1 fruit fly cellular context compared by ENCODE assay signal in the genomic region with DNA sequence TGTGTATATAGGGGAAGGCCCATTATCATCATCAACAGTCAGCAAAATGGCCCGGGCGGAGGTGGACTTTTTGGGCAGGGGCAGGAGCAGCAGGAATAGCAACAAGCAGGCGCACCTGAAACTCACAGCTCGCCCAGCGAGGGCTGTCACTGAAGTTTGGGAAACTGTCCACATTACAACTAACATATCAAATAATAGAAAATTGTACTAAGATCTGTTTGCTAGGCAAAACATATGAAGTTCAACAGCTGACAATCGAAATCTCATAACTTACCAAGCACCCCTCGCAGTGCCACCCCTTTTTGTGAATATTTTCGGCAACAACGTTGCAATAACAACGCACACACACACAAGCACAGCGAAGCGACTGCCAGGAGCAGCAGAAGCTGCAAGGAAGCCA.
A peak's percentile ranks its signal among the peaks of the same experiment; 100 is the strongest.
TF ChIP-seq lines count a peak whose summit lies in the region.

No protein-coding gene starts in this region.

TF ChIP-seq in whole organism, embryonic, 481 proteins besides CTCF, POLR2A, EP300 and RAD21 (continued from another document and continues in another):
- no peak for TF ChIP-seq cad (GFP tag; optimal IDR thresholded peaks at IDR 0.05; lab: Kevin White, UChicago)
- TF ChIP-seq pzg (GFP tag; optimal IDR thresholded peaks at IDR 0.05; lab: Kevin White, UChicago), result no peak
- no peak for TF ChIP-seq HLHmδ (GFP tag; optimal IDR thresholded peaks at IDR 0.05; lab: Kevin White, UChicago)
- TF ChIP-seq CG8281 (tag; optimal IDR thresholded peaks at IDR 0.05; lab: Kevin White, UChicago), result peak; percentile 34
- peak; percentile 71 to 79 for TF ChIP-seq dpn (GFP tag; optimal IDR thresholded peaks at IDR 0.05; lab: Kevin White, UChicago)
- TF ChIP-seq fd102C (GFP tag; optimal IDR thresholded peaks at IDR 0.05; lab: Kevin White, UChicago), result no peak
- peak; percentile 75 for TF ChIP-seq CG8944 (GFP tag; optimal IDR thresholded peaks at IDR 0.05; lab: Kevin White, UChicago)
- TF ChIP-seq Elba2 (GFP tag; optimal IDR thresholded peaks at IDR 0.05; lab: Kevin White, UChicago), result no peak
- peak; percentile 82 for TF ChIP-seq CG32772 (GFP tag; IDR thresholded peaks at IDR 0.05; lab: Robert Waterston, UW)
- TF ChIP-seq amos (GFP tag; IDR thresholded peaks at IDR 0.05; lab: Robert Waterston, UW; ENCODE audit: partially characterized antibody), result no peak
- no peak for TF ChIP-seq pfk (GFP tag; optimal IDR thresholded peaks at IDR 0.05; lab: Kevin White, UChicago)
- TF ChIP-seq CG10366 (GFP tag; IDR thresholded peaks at IDR 0.05; lab: Robert Waterston, UW), result peak; percentile 85
- TF ChIP-seq HLH54F (GFP tag; optimal IDR thresholded peaks at IDR 0.05; lab: Kevin White, UChicago), result peak; percentile 71
- peak; percentile 85 for TF ChIP-seq Taf1 (GFP tag; IDR thresholded peaks at IDR 0.05; lab: Robert Waterston, UW)
- TF ChIP-seq lbe (GFP tag; optimal IDR thresholded peaks at IDR 0.05; lab: Kevin White, UChicago), result no peak
- TF ChIP-seq zen2 (GFP tag; IDR thresholded peaks at IDR 0.05; lab: Robert Waterston, UW; ENCODE audit: partially characterized antibody), result no peak
- peak; percentile 15 for TF ChIP-seq Six4 (GFP tag; optimal IDR thresholded peaks at IDR 0.05; lab: Kevin White, UChicago)
- peak; percentile 64 for TF ChIP-seq az2 (GFP tag; optimal IDR thresholded peaks at IDR 0.05; lab: Kevin White, UChicago)
- TF ChIP-seq CG6654 (GFP tag; optimal IDR thresholded peaks at IDR 0.05; lab: Kevin White, UChicago), result peak; percentile 33
- peak; percentile 43 for TF ChIP-seq jing (GFP tag; optimal IDR thresholded peaks at IDR 0.05; lab: Kevin White, UChicago)
- TF ChIP-seq twi (tag; optimal IDR thresholded peaks at IDR 0.05; lab: Kevin White, UChicago), result no peak
- no peak for TF ChIP-seq CG10431 (GFP tag; optimal IDR thresholded peaks at IDR 0.05; lab: Kevin White, UChicago)
- peak; percentile 44 for TF ChIP-seq CG10979 (tag; optimal IDR thresholded peaks at IDR 0.05; lab: Kevin White, UChicago)
- TF ChIP-seq Gsc (GFP tag; IDR thresholded peaks at IDR 0.05; lab: Robert Waterston, UW), result peak; percentile 55
- no peak for TF ChIP-seq dmrt11E (tag; optimal IDR thresholded peaks at IDR 0.05; lab: Kevin White, UChicago)
- TF ChIP-seq chinmo (GFP tag; IDR thresholded peaks at IDR 0.05; lab: Robert Waterston, UW; ENCODE audit: partially characterized antibody), result 0 out of 4 replicates have a peak, but pooled peaks have one; percentile 24
- TF ChIP-seq ci (GFP tag; IDR thresholded peaks at IDR 0.05; lab: Robert Waterston, UW), result peak; percentile 92
- TF ChIP-seq Kr (GFP tag; optimal IDR thresholded peaks at IDR 0.05; lab: Kevin White, UChicago), result no peak
- no peak for TF ChIP-seq CG3995 (GFP tag; optimal IDR thresholded peaks at IDR 0.05; lab: Kevin White, UChicago)
- TF ChIP-seq unpg (GFP tag; optimal IDR thresholded peaks at IDR 0.05; lab: Kevin White, UChicago), result peak; percentile 53
- peak; percentile 54 for TF ChIP-seq Side (GFP tag; optimal IDR thresholded peaks at IDR 0.05; lab: Kevin White, UChicago)
- peak; percentile 69 for TF ChIP-seq maf-S (GFP tag; optimal IDR thresholded peaks at IDR 0.05; lab: Kevin White, UChicago)
- TF ChIP-seq pho (GFP tag; optimal IDR thresholded peaks at IDR 0.05; lab: Kevin White, UChicago), result peak; percentile 59
- TF ChIP-seq CG13624 (GFP tag; optimal IDR thresholded peaks at IDR 0.05; lab: Kevin White, UChicago), result peak; percentile 73
- TF ChIP-seq Sox102F (GFP tag; optimal IDR thresholded peaks at IDR 0.05; lab: Kevin White, UChicago), result peak; percentile 78
- TF ChIP-seq sima (GFP tag; optimal IDR thresholded peaks at IDR 0.05; lab: Kevin White, UChicago), result no peak
- no peak for TF ChIP-seq hb (GFP tag; IDR thresholded peaks at IDR 0.05; lab: Robert Waterston, UW; ENCODE audit: partially characterized antibody)
- peak; percentile 82 for TF ChIP-seq CG11560 (tag; IDR thresholded peaks at IDR 0.05; lab: Robert Waterston, UW)
- 0 out of 2 replicates have a peak, but pooled peaks have one; percentile 36 for TF ChIP-seq CG6272 (GFP tag; IDR thresholded peaks at IDR 0.05; lab: Robert Waterston, UW)
- no peak for TF ChIP-seq CG1832 (GFP tag; optimal IDR thresholded peaks at IDR 0.05; lab: Kevin White, UChicago)
- peak; percentile 33 for TF ChIP-seq slp2 (GFP tag; optimal IDR thresholded peaks at IDR 0.05; lab: Kevin White, UChicago)
- no peak for TF ChIP-seq ac (GFP tag; optimal IDR thresholded peaks at IDR 0.05; lab: Kevin White, UChicago)
- peak; percentile 47 for TF ChIP-seq shn (GFP tag; optimal IDR thresholded peaks at IDR 0.05; lab: Kevin White, UChicago)
- peak; percentile 80 for TF ChIP-seq CG12071 (GFP tag; optimal IDR thresholded peaks at IDR 0.05; lab: Kevin White, UChicago)
- peak; percentile 67 for TF ChIP-seq CG6813 (GFP tag; optimal IDR thresholded peaks at IDR 0.05; lab: Kevin White, UChicago)
- TF ChIP-seq oc (tag; optimal IDR thresholded peaks at IDR 0.05; lab: Kevin White, UChicago), result peak; percentile 59
- peak; percentile 34; the same call in 1 of the 2 replicates for TF ChIP-seq gt (GFP tag; IDR thresholded peaks at IDR 0.05; lab: Robert Waterston, UW)
- no peak; the same call in 1 of the 2 replicates for TF ChIP-seq dati (GFP tag; IDR thresholded peaks at IDR 0.05; lab: Robert Waterston, UW)
- peak; percentile 25 for TF ChIP-seq CG12744 (GFP tag; optimal IDR thresholded peaks at IDR 0.05; lab: Kevin White, UChicago)
- TF ChIP-seq stwl (tag; optimal IDR thresholded peaks at IDR 0.05; lab: Kevin White, UChicago), result no peak
- peak; percentile 58 for TF ChIP-seq CG16863 (GFP tag; optimal IDR thresholded peaks at IDR 0.05; lab: Kevin White, UChicago)
- TF ChIP-seq esg (GFP tag; conservative IDR thresholded peaks at IDR 0.05; lab: Robert Waterston, UW), result peak; percentile 82
- peak; percentile 31; the same call in 1 of the 2 replicates for TF ChIP-seq cas (GFP tag; IDR thresholded peaks at IDR 0.05; lab: Robert Waterston, UW)
- peak; percentile 57 for TF ChIP-seq Ssrp (tag; optimal IDR thresholded peaks at IDR 0.05; lab: Kevin White, UChicago)
- TF ChIP-seq Ets65A (GFP tag; lab: Kevin White, UChicago), result peak; percentile 96
- peak; percentile 88 for TF ChIP-seq Mrtf (GFP tag; IDR thresholded peaks at IDR 0.05; lab: Robert Waterston, UW)
- TF ChIP-seq trh (GFP tag; optimal IDR thresholded peaks at IDR 0.05; lab: Kevin White, UChicago), result no peak
- TF ChIP-seq salm (tag; optimal IDR thresholded peaks at IDR 0.05; lab: Kevin White, UChicago), result peak; percentile 13
- TF ChIP-seq CG2889 (GFP tag; IDR thresholded peaks at IDR 0.05; lab: Robert Waterston, UW), result peak; percentile 81
- peak; percentile 44 for TF ChIP-seq gcm2 (GFP tag; optimal IDR thresholded peaks at IDR 0.05; lab: Kevin White, UChicago)
- TF ChIP-seq CG1647 (GFP tag; optimal IDR thresholded peaks at IDR 0.05; lab: Kevin White, UChicago), result peak; percentile 51
- TF ChIP-seq CG10209 (GFP tag; optimal IDR thresholded peaks at IDR 0.05; lab: Kevin White, UChicago), result peak; percentile 72
- peak; percentile 89 for TF ChIP-seq CG14441 (GFP tag; IDR thresholded peaks at IDR 0.05; lab: Robert Waterston, UW)
- no peak for TF ChIP-seq CG33557 (GFP tag; optimal IDR thresholded peaks at IDR 0.05; lab: Kevin White, UChicago)
- peak; percentile 85 for TF ChIP-seq CG17328 (GFP tag; IDR thresholded peaks at IDR 0.05; lab: Robert Waterston, UW)
- peak; percentile 86 for TF ChIP-seq sens (GFP tag; lab: Kevin White, UChicago)
- TF ChIP-seq CG15073 (GFP tag; optimal IDR thresholded peaks at IDR 0.05; lab: Kevin White, UChicago), result no peak
- TF ChIP-seq Hand (GFP tag; optimal IDR thresholded peaks at IDR 0.05; lab: Kevin White, UChicago), result peak; percentile 73
- peak; percentile 91 for TF ChIP-seq HLH3B (GFP tag; IDR thresholded peaks at IDR 0.05; lab: Robert Waterston, UW)
- peak; percentile 38 for TF ChIP-seq Bteb2 (GFP tag; optimal IDR thresholded peaks at IDR 0.05; lab: Kevin White, UChicago)
- no peak for TF ChIP-seq Vsx1 (GFP tag; optimal IDR thresholded peaks at IDR 0.05; lab: Kevin White, UChicago)
- peak; percentile 74 for TF ChIP-seq stc (GFP tag; IDR thresholded peaks at IDR 0.05; lab: Robert Waterston, UW)
- TF ChIP-seq CG12299 (tag; optimal IDR thresholded peaks at IDR 0.05; lab: Kevin White, UChicago), result peak; percentile 67
- peak; percentile 57 for TF ChIP-seq Blimp-1 (GFP tag; optimal IDR thresholded peaks at IDR 0.05; lab: Kevin White, UChicago)
- no peak for TF ChIP-seq vnd (GFP tag; IDR thresholded peaks at IDR 0.05; lab: Robert Waterston, UW; ENCODE audit: partially characterized antibody)
- peak; percentile 81 for TF ChIP-seq gro (GFP tag; optimal IDR thresholded peaks at IDR 0.05; lab: Kevin White, UChicago)
- peak; percentile 79 for TF ChIP-seq CG14667 (GFP tag; IDR thresholded peaks at IDR 0.05; lab: Robert Waterston, UW)
- TF ChIP-seq CG4404 (GFP tag; IDR thresholded peaks at IDR 0.05; lab: Robert Waterston, UW), result peak; percentile 67
- peak; percentile 73 for TF ChIP-seq wor (GFP tag; IDR thresholded peaks at IDR 0.05; lab: Robert Waterston, UW)
- TF ChIP-seq CG10959 (GFP tag; IDR thresholded peaks at IDR 0.05; lab: Robert Waterston, UW), result no peak
- peak; percentile 48 for TF ChIP-seq CG1529 (GFP tag; optimal IDR thresholded peaks at IDR 0.05; lab: Kevin White, UChicago)
- peak; percentile 91 for TF ChIP-seq CG12769 (tag; optimal IDR thresholded peaks at IDR 0.05; lab: Kevin White, UChicago)
- peak; percentile 76 for TF ChIP-seq Fer3 (tag; optimal IDR thresholded peaks at IDR 0.05; lab: Kevin White, UChicago)
- peak; percentile 52; the same call in 1 of the 2 replicates for TF ChIP-seq CG8765 (GFP tag; IDR thresholded peaks at IDR 0.05; lab: Robert Waterston, UW)
- TF ChIP-seq Hr3 (GFP tag; optimal IDR thresholded peaks at IDR 0.05; lab: Kevin White, UChicago), result peak; percentile 65
- TF ChIP-seq tx (GFP tag; optimal IDR thresholded peaks at IDR 0.05; lab: Kevin White, UChicago), result peak; percentile 57
- peak; percentile 88 for TF ChIP-seq Ada2b (GFP tag; IDR thresholded peaks at IDR 0.05; lab: Robert Waterston, UW)
- TF ChIP-seq CG7839 (tag; optimal IDR thresholded peaks at IDR 0.05; lab: Kevin White, UChicago), result peak; percentile 83
- TF ChIP-seq CG1024 (GFP tag; IDR thresholded peaks at IDR 0.05; lab: Robert Waterston, UW), result peak; percentile 75
- no peak for TF ChIP-seq HLH4C (GFP tag; IDR thresholded peaks at IDR 0.05; lab: Robert Waterston, UW; ENCODE audit: partially characterized antibody)
- TF ChIP-seq usp (GFP tag; optimal IDR thresholded peaks at IDR 0.05; lab: Kevin White, UChicago), result no peak
- TF ChIP-seq CG17612 (GFP tag; IDR thresholded peaks at IDR 0.05; lab: Robert Waterston, UW), result peak; percentile 69; the same call in 1 of the 2 replicates
- peak; percentile 93 for TF ChIP-seq vvl (GFP tag; IDR thresholded peaks at IDR 0.05; lab: Robert Waterston, UW)
- 0 out of 2 replicates have a peak, but pooled peaks have one; percentile 60 for TF ChIP-seq peb (GFP tag; IDR thresholded peaks at IDR 0.05; lab: Robert Waterston, UW)
- peak; percentile 50; the same call in 1 of the 2 replicates for TF ChIP-seq CG10321 (GFP tag; IDR thresholded peaks at IDR 0.05; lab: Robert Waterston, UW)
- TF ChIP-seq tgo (GFP tag; IDR thresholded peaks at IDR 0.05; lab: Robert Waterston, UW), result peak; percentile 86
- no peak for TF ChIP-seq CG14860 (GFP tag; IDR thresholded peaks at IDR 0.05; lab: Robert Waterston, UW; ENCODE audit: partially characterized antibody)
- no peak for TF ChIP-seq Stat92E (GFP tag; optimal IDR thresholded peaks at IDR 0.05; lab: Kevin White, UChicago)
- TF ChIP-seq Usf (GFP tag; optimal IDR thresholded peaks at IDR 0.05; lab: Kevin White, UChicago), result no peak
- TF ChIP-seq ato (GFP tag; IDR thresholded peaks at IDR 0.05; lab: Robert Waterston, UW; ENCODE audit: partially characterized antibody), result no peak
- no peak for TF ChIP-seq grn (GFP tag; optimal IDR thresholded peaks at IDR 0.05; lab: Kevin White, UChicago)
- no peak for TF ChIP-seq CG7963 (GFP tag; IDR thresholded peaks at IDR 0.05; lab: Robert Waterston, UW; ENCODE audit: partially characterized antibody)
- peak; percentile 70 for TF ChIP-seq Oli (tag; optimal IDR thresholded peaks at IDR 0.05; lab: Kevin White, UChicago)
- peak; percentile 34 for TF ChIP-seq exex (tag; optimal IDR thresholded peaks at IDR 0.05; lab: Kevin White, UChicago)
- peak; percentile 47 for TF ChIP-seq disco-r (GFP tag; optimal IDR thresholded peaks at IDR 0.05; lab: Kevin White, UChicago)
- TF ChIP-seq zfh1 (GFP tag; IDR thresholded peaks at IDR 0.05; lab: Robert Waterston, UW), result peak; percentile 86; the same call in 2 of the 3 replicates
- peak; percentile 41 for TF ChIP-seq Camta (GFP tag; optimal IDR thresholded peaks at IDR 0.05; lab: Kevin White, UChicago)
- TF ChIP-seq gem (tag; optimal IDR thresholded peaks at IDR 0.05; lab: Kevin White, UChicago), result peak; percentile 82
- TF ChIP-seq CG16779 (GFP tag; IDR thresholded peaks at IDR 0.05; lab: Robert Waterston, UW), result peak; percentile 47; the same call in 1 of the 2 replicates
- TF ChIP-seq psq (GFP tag; optimal IDR thresholded peaks at IDR 0.05; lab: Kevin White, UChicago), result peak; percentile 23
- no peak for TF ChIP-seq Dll (GFP tag; IDR thresholded peaks at IDR 0.05; lab: Robert Waterston, UW; ENCODE audit: partially characterized antibody)
- no peak for TF ChIP-seq MESR4 (GFP tag; optimal IDR thresholded peaks at IDR 0.05; lab: Kevin White, UChicago)
- TF ChIP-seq al (GFP tag; IDR thresholded peaks at IDR 0.05; lab: Robert Waterston, UW), result peak; percentile 73
- no peak for TF ChIP-seq p53 (GFP tag; optimal IDR thresholded peaks at IDR 0.05; lab: Kevin White, UChicago)
- peak; percentile 24 for TF ChIP-seq gcm (GFP tag; optimal IDR thresholded peaks at IDR 0.05; lab: Kevin White, UChicago)
- TF ChIP-seq mld (GFP tag; IDR thresholded peaks at IDR 0.05; lab: Robert Waterston, UW; ENCODE audit: partially characterized antibody), result no peak
- TF ChIP-seq CG2199 (GFP tag; IDR thresholded peaks at IDR 0.05; lab: Robert Waterston, UW), result 0 out of 3 replicates have a peak, but pooled peaks have one; percentile 31
- TF ChIP-seq crp (GFP tag; optimal IDR thresholded peaks at IDR 0.05; lab: Kevin White, UChicago), result peak in 1 of 2 experiments; percentile 52
- TF ChIP-seq cwo (GFP tag; optimal IDR thresholded peaks at IDR 0.05; lab: Kevin White, UChicago), result peak; percentile 71
- TF ChIP-seq CG17361 (GFP tag; IDR thresholded peaks at IDR 0.05; lab: Robert Waterston, UW), result peak; percentile 66
- TF ChIP-seq sqz (GFP tag; optimal IDR thresholded peaks at IDR 0.05; lab: Kevin White, UChicago), result peak; percentile 1
- peak; percentile 66; the same call in 2 of the 3 replicates for TF ChIP-seq CG7357 (GFP tag; IDR thresholded peaks at IDR 0.05; lab: Robert Waterston, UW)
- TF ChIP-seq CG31365 (tag; optimal IDR thresholded peaks at IDR 0.05; lab: Kevin White, UChicago), result peak; percentile 37
- peak; percentile 75 for TF ChIP-seq zfh2 (GFP tag; optimal IDR thresholded peaks at IDR 0.05; lab: Kevin White, UChicago)
- peak; percentile 34 for TF ChIP-seq D19B (GFP tag; optimal IDR thresholded peaks at IDR 0.05; lab: Kevin White, UChicago)
